Worm (Caenorhabditis elegans): ENCODE measurements around the gene spat-3.

Gene spat-3

DNA sequence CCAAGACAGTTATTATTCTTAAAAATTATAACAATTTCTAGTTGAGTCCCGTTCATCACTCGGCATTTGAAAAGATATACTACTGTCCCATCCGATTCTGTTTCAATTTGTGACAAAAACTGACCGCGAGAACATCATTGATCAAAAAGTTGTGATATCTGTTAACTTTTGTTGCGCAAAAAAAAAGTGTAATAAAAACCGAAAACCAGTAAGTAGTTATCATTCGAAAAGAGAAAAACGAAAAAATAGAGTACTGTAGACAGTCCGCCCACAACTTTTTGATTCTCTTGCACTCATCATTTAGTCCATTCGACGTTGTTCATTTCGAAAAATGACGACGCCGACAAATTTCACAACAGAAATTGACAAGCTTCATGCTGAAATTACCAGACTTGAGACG lies 34.6 kb downstream of the spat-3 start, which contains the start of gene amt-1:
amt-1 (plus strand) TSS at position 301 of the 400 bp plus-strand sequence.
- TF ChIP-seq unc-62 (GFP tag; optimal IDR thresholded peaks at IDR 0.05): no peak

DNA sequence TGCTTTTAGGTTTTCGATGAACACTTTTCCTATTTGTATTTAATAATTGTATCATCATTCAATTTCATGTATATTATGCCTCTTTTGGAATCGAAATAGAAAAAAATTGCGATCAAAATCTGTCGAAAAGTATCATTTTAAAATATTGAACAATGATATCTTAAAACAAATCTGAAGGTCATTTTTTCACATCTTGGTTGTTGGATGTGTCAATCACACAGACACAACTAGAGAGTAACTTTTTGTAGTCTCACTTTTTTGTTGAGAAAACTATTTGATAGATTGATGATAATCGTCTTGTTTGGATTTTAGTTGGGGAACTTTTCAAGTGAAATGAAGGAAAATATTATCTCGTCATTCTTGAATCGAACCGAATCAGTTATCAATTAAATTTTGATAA lies 36.5 kb downstream of the spat-3 start:
- TF ChIP-seq unc-62 (GFP tag; optimal IDR thresholded peaks at IDR 0.05): no peak

DNA sequence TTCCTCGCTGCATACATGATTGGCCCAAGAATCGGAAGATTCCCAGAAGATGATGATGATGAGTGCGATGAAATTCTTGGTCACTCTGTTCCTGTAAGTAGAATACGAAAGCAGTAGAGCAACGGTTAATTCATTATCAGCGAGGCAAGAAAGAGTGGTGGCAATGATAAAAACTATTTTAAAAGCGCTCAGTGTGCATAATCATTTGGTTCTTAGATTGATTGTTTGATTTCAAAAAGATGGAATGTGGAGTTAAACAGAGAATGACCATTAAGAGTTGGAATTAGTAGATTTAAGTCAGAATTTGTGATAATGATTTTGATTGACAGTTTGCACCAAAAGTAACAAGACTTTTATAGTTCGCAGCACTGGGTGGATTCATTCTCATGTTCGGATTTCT lies 38.6 kb downstream of the spat-3 start:
- TF ChIP-seq unc-62 (GFP tag; optimal IDR thresholded peaks at IDR 0.05): no peak

DNA sequence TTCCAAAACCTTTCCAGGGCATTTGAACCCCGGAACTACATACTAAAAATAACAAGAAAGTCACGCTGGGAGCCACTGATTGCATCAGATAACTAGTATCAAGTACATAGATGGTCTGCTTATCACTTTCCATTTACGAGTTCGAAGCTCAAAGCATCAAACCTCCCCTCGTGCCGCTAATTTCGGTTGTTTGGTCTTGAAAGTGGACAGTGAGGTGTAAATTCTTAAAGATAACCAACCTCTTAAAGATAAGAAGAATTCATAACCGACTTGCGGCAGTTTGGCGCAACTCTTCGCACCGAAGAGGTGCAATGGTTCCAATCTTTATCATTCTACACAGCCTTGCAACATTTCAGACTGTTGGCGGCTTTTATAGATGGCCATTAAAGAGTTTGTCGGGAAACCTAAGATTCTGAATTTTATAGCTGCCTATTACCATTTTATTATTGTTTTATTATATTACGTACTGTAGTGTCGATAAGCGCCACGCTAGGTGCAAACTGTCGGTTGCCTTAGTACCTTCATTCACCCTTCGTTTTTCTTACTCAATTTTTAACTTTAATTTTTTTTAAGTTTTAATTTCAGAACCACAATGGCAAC lies 40.9 kb downstream of the spat-3 start, which contains the start of gene amt-4:
amt-4 (plus strand) TSS at position 586 of the 600 bp plus-strand sequence.
- TF ChIP-seq unc-62 (GFP tag; optimal IDR thresholded peaks at IDR 0.05): no peak

DNA sequence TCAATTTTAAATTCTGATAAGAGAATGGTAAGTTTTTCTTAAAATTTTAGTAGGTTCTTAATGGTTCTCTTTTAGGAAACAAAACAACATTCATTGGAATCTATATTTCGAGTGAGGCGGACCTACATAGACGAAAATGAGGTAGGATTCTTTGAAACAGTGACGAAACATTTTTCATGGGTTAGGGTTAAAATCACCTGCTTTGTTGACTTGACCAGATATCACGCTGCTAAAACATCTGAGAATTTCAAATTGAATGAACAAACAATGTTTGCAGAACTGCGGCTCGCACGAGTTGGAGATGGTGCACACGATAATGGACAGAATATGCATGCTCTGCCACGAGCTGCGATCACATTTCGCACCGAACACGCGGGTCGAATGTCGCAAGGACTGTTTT lies 43.4 kb downstream of the spat-3 start:
- no peak for TF ChIP-seq unc-62 (GFP tag; optimal IDR thresholded peaks at IDR 0.05)

DNA sequence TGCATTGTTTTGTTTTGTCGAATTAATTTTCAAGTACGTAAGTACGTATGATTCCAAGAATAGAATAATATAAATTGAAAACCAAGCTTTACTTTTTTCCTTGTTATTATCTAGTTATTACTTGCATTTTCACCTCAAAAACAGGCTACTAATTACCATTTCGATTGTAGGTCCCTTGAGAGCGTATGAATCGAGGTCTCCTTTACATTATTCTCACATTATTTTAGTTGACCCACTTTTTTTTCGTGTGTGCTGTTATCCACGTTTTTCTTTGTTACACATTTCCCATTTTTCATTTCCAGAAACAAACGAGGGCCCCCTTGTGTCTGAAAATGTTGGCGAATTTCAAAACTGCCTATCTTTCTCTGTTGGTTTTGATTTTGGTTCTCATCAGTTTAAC lies 43.9 kb downstream of the spat-3 start, which contains the start of gene C05E11.6:
C05E11.6 (plus strand) TSS at position 301 of the 400 bp plus-strand sequence.
- no peak for TF ChIP-seq unc-62 (GFP tag; optimal IDR thresholded peaks at IDR 0.05)

DNA sequence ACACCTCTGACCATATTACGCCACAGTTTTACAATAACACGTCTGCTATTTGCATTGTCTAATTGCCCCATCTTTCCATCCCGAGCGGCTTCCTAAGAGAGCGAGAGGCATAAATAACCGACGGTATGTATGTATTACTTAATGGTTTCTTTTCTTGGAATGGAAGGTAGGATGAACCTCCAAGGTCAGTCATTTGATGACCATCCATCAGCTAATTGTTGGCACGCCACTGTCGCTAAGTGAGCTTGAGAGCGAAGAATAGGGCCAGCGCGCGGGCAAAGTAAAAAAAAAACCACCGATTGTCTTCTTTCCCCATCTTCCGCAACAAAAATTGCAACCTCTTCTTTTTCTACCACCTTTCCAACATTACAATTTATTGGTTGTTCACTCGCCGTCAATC lies 49.7 kb downstream of the spat-3 start:
- TF ChIP-seq unc-62 (GFP tag; optimal IDR thresholded peaks at IDR 0.05): no peak

DNA sequence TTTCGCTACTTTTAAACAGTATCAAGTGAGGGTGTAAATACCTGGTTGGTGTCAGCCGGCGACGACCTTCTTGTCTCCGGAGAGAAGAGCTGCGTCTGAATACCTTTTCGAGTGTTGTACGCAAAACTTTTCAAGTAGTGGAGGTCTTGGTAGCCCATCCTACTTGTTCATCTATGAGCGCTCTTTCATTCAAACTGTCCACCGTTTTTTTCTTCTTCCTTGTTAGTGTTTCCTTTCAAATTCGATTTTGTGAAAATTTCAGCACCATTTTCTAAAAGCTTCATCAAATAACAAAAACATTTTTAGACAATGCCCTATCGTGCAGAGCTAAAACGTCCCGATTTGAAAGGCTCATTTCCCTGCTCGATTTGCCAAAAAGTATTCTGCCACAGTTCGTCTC lies 51.3 kb downstream of the spat-3 start, which contains the start of gene ham-2:
ham-2 (plus strand) TSS at position 301 of the 400 bp plus-strand sequence.
- no peak for TF ChIP-seq unc-62 (GFP tag; optimal IDR thresholded peaks at IDR 0.05)

DNA sequence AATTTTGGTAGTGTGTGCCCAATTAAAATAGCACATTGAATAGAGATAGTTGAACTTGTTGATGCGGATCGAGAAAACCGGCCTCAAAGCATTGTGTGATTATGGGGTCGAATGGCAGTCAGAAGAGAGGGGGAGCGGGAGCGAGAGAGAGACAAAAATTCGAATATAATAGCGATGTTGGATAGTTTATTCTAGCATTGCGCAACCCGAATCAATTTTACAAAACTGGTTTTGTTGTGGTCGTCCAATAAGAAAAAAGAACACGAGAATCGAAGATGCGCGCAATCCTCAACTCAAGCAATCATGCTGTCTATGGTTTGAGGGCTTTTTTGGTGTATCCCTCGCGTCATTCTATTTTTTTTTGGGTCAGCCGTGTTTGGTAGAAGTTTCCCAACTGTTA lies 52.2 kb downstream of the spat-3 start:
- TF ChIP-seq unc-62 (GFP tag; optimal IDR thresholded peaks at IDR 0.05): no peak

DNA sequence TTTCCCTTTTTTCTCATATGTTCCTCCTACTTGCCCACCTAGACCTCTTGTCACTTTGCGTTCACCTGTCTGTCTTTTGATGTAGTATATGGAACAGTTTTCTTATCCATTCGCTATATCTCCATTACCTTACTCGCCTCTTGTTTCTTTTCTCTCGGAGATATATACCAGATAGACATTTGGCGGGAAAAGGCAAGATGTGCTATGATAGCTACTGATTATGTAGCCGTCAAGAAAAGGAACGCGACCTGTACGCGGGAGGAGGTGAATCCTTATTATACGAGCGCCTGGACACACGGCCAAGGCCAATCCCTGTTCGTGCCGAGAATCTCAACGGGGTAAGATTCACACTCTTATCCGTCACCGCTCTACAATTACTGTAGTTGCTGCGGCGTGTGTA lies 52.7 kb downstream of the spat-3 start:
- TF ChIP-seq unc-62 (GFP tag; optimal IDR thresholded peaks at IDR 0.05): no peak

DNA sequence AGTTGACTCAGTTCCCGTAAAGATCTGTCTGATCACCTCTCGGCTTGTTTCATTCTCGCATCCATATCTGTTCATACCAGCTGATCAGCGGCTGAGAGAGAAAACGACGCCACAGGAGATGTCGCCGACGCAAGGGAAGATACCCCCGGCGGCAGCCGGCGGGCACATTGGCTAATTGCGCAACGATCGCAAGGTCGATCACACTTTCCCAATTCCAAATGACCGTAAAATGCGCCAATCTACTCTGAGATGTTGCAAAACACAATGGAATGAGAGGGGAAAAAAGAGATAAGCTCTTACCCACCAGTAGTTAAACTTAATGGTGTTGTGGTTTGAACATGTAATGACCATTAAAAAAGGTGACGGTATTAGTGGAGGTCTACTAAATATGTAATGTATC lies 54.7 kb downstream of the spat-3 start:
- TF ChIP-seq unc-62 (GFP tag; optimal IDR thresholded peaks at IDR 0.05): no peak

DNA sequence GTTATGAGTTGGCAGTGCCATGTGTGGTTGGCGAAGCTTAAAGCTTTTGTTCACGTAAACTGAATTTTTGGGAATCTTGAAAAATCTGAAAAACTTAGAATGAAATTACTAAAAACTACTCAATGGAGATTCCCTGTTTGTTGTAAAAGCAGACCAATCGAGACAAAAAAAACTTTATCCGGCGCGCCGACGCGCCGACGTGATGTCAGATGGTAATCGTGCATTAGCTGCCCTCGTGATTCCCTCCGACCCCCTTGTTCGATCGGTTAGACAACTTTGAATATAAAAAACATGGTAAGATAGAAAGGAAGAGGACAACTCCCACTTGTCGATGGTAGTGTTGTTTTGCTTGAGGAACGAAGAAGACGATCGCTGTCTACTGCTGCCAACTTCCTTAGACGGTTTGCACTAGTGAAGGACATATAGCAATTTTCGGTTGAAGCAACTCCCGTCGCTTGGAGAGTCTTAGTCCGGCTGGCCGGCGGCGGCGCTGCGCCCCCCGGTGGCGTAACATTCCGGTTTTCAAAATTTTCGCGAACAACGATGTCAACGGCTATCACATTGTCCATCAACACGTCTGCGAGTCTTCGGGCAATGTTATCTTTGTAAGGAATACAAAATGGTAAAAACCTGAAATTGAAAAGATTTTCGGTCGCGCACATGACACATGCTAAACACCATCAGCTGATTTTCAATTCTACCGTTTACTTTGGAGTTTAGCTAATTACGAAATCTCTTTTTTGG lies 55.7 kb downstream of the spat-3 start, which contains the start of gene C07A12.18:
C07A12.18 (minus strand) TSS at position 51 of the 744 bp plus-strand sequence.
- TF ChIP-seq unc-62 (GFP tag; optimal IDR thresholded peaks at IDR 0.05): no peak

DNA sequence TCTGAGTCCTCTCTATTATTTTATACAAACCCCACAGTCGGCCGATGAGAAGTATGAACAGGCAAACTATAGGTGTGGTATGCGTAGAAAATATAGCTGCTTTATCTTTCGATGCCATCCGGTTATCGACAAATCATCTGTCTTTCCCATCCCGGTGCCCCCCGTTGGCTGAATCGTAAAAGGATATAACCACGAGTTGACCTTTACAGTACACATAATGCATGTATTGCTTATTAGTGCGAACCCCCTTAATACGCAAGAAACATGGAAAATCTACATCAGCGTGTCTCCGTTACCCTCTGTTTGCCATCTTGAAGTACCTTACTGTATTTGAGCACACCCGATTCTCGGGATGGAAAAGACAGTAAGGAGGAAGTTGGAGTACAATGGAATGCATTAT lies 56.8 kb downstream of the spat-3 start:
- TF ChIP-seq unc-62 (GFP tag; optimal IDR thresholded peaks at IDR 0.05): no peak
